Worm (Caenorhabditis elegans) whole organism, L1 larva: ENCODE data around the gene ZK637.14.

Experiments used
- C04F5.9 ChIP-seq: sonication (generic microtip); optimal IDR thresholded peaks from 2 replicates; lab custom pipeline; 2016; ENCODE audit warnings: missing genetic modification characterization, missing compliant biosample characterization
- C16A3.4 ChIP-seq: fragments of 150-350 bp; optimal IDR thresholded peaks from 2 replicates; lab custom pipeline; 2014; ENCODE audit warnings: missing biosample characterization, missing genetic modification characterization
- F16B12.6 ChIP-seq: fragments of 150-350 bp; optimal IDR thresholded peaks from 2 replicates; lab custom pipeline; 2014; ENCODE audit warnings: missing biosample characterization, missing genetic modification characterization
- Y116A8C.19 ChIP-seq: sonication (generic microtip); optimal IDR thresholded peaks from 2 replicates; lab custom pipeline; 2016; ENCODE audit warnings: missing compliant biosample characterization, missing genetic modification characterization, borderline replicate concordance
- aha-1 ChIP-seq: fragments of 150-350 bp; optimal IDR thresholded peaks from 2 replicates; lab custom pipeline; 2014; ENCODE audit warnings: missing biosample characterization, missing genetic modification characterization
- alr-1 ChIP-seq: fragments of 200-800 bp; sonication (Bioruptor generic); optimal IDR thresholded peaks from 2 replicates; lab custom pipeline; 2018; ENCODE audit warnings: borderline replicate concordance, mild to moderate bottlenecking, missing genetic modification characterization, missing compliant biosample characterization
- ceh-8 ChIP-seq: fragments of 200-800 bp; sonication (Bioruptor generic); optimal IDR thresholded peaks from 2 replicates; lab custom pipeline; 2018; ENCODE audit warnings: mild to moderate bottlenecking, missing genetic modification characterization, moderate library complexity, missing compliant biosample characterization
- ceh-82 ChIP-seq, 3 experiments: fragments of 150-350 bp in 1 of 3; sonication (generic microtip) in 2 of 3; optimal IDR thresholded peaks; 2 replicates each; lab custom pipeline; 2014 to 2017; ENCODE audit warnings: missing biosample characterization in 3 of 3, missing genetic modification characterization in 3 of 3
- ceh-88 ChIP-seq: fragments of 200-800 bp; sonication (Bioruptor generic); IDR thresholded peaks from 2 replicates; pipeline ENCODE4 v1.3.6; 2022; ENCODE audit warnings: missing genetic modification characterization, missing compliant biosample characterization
- dpl-1 ChIP-seq, 3 experiments: fragments of 150-350 bp in 2 of 3; sonication (generic microtip) in 1 of 3; optimal IDR thresholded peaks; 2 replicates each; lab custom pipeline; 2014 to 2017; ENCODE audit warnings: missing biosample characterization in 3 of 3, missing genetic modification characterization in 3 of 3, missing genetic modification reagents in 3 of 3
- dsc-1 ChIP-seq: sonication (generic microtip); optimal IDR thresholded peaks from 2 replicates; lab custom pipeline; 2016; ENCODE audit warnings: mild to moderate bottlenecking, missing genetic modification characterization, missing compliant biosample characterization
- efl-1 ChIP-seq, 4 experiments: fragments of 150-350 bp; optimal IDR thresholded peaks in 3 of 4; peaks in 1 of 4; 1 replicate in 1 of 4; 2 replicates in 3 of 4; lab custom pipeline; 2014; ENCODE audit warnings: missing biosample characterization in 2 of 4, missing genetic modification characterization in 2 of 4, missing genetic modification reagents in 2 of 4
- egl-13 ChIP-seq: sonication (generic microtip); optimal IDR thresholded peaks from 2 replicates; lab custom pipeline; 2016; ENCODE audit warnings: missing genotype, missing genetic modification reagents, missing genetic modification characterization, missing compliant biosample characterization
- elt-3 ChIP-seq, 6 experiments: fragments of 150-350 bp in 1 of 6; sonication (generic microtip); optimal IDR thresholded peaks; 2 replicates each; lab custom pipeline; 2017 to 2018; ENCODE audit warnings: missing biosample characterization in 6 of 6, missing genetic modification characterization in 6 of 6, inconsistent platforms in 1 of 6
- ets-5 ChIP-seq: fragments of 200-800 bp; sonication (Bioruptor generic); IDR thresholded peaks from 2 replicates; pipeline ENCODE4 v1.3.6; 2022; ENCODE audit warnings: missing genetic modification characterization, missing compliant biosample characterization
- fkh-4 ChIP-seq: sonication (generic microtip); optimal IDR thresholded peaks from 2 replicates; lab custom pipeline; 2016; ENCODE audit warnings: missing compliant biosample characterization, missing genetic modification characterization, borderline replicate concordance
- fkh-8 ChIP-seq: sonication (generic microtip); optimal IDR thresholded peaks from 2 replicates; lab custom pipeline; 2016; ENCODE audit warnings: mild to moderate bottlenecking, missing genetic modification characterization, missing compliant biosample characterization
- fos-1 ChIP-seq: fragments of 150-350 bp; optimal IDR thresholded peaks from 2 replicates; lab custom pipeline; 2014; ENCODE audit warnings: missing biosample characterization, missing genetic modification characterization
- hlh-4 ChIP-seq: sonication (generic microtip); optimal IDR thresholded peaks from 2 replicates; lab custom pipeline; 2016; ENCODE audit warnings: mild to moderate bottlenecking, missing genetic modification characterization, missing compliant biosample characterization
- irx-1 ChIP-seq: sonication (generic microtip); optimal IDR thresholded peaks from 2 replicates; lab custom pipeline; 2016; ENCODE audit warnings: missing genetic modification characterization, missing compliant biosample characterization
- isw-1 ChIP-seq: fragments of 200-800 bp; sonication (Bioruptor generic); IDR thresholded peaks from 2 replicates; pipeline ENCODE4 v1.3.6; 2022; ENCODE audit warnings: missing genetic modification characterization, missing compliant biosample characterization
- jun-1 ChIP-seq: fragments of 150-350 bp; optimal IDR thresholded peaks from 2 replicates; lab custom pipeline; 2014; ENCODE audit warnings: missing biosample characterization, missing genetic modification reagents, missing genetic modification characterization
- lin-13 ChIP-seq: fragments of 150-350 bp; optimal IDR thresholded peaks from 2 replicates; lab custom pipeline; 2014; ENCODE audit warnings: missing biosample characterization, missing genetic modification reagents, missing genetic modification characterization
- lin-14 ChIP-seq: fragments of 200-800 bp; sonication (Bioruptor generic); optimal IDR thresholded peaks from 2 replicates; lab custom pipeline; 2018; ENCODE audit warnings: mild to moderate bottlenecking, missing genetic modification characterization, moderate library complexity, missing compliant biosample characterization
- lin-35 ChIP-seq, 2 experiments: fragments of 150-350 bp; optimal IDR thresholded peaks; 2 replicates each; lab custom pipeline; 2014; ENCODE audit warnings: missing biosample characterization in 2 of 2, missing genetic modification characterization in 2 of 2, missing genetic modification reagents in 2 of 2
- lir-3 ChIP-seq: sonication (generic microtip); optimal IDR thresholded peaks from 2 replicates; lab custom pipeline; 2016; ENCODE audit warnings: mild to moderate bottlenecking, missing genetic modification characterization, moderate library complexity, missing compliant biosample characterization; ENCODE audit not compliant: poor library complexity
- lsy-2 ChIP-seq, 2 experiments: fragments of 150-350 bp; optimal IDR thresholded peaks; 2 replicates each; lab custom pipeline; 2014; ENCODE audit warnings: missing biosample characterization in 2 of 2, missing genetic modification characterization in 2 of 2
- mef-2 ChIP-seq: fragments of 150-350 bp; optimal IDR thresholded peaks from 2 replicates; lab custom pipeline; 2014; ENCODE audit warnings: missing biosample characterization, missing genetic modification characterization
- mep-1 ChIP-seq: fragments of 150-350 bp; optimal IDR thresholded peaks from 2 replicates; lab custom pipeline; 2014; ENCODE audit warnings: missing biosample characterization, missing genetic modification characterization
- nhr-12 ChIP-seq: sonication (generic microtip); optimal IDR thresholded peaks from 2 replicates; lab custom pipeline; 2017; ENCODE audit warnings: missing biosample characterization, missing genetic modification characterization
- nhr-19 ChIP-seq: fragments of 200-800 bp; sonication (Bioruptor generic); conservative IDR thresholded peaks from 2 replicates; pipeline ENCODE4 v1.3.6; 2022; ENCODE audit warnings: missing genetic modification characterization, missing compliant biosample characterization
- nhr-20 ChIP-seq: sonication (generic microtip); optimal IDR thresholded peaks from 2 replicates; lab custom pipeline; 2016; ENCODE audit warnings: mild to moderate bottlenecking, missing genetic modification characterization, missing compliant biosample characterization
- nhr-47 ChIP-seq: sonication (generic microtip); optimal IDR thresholded peaks from 2 replicates; lab custom pipeline; 2016; ENCODE audit warnings: mild to moderate bottlenecking, missing genetic modification characterization, moderate library complexity, missing compliant biosample characterization
- nhr-71 ChIP-seq: sonication (generic microtip); optimal IDR thresholded peaks from 2 replicates; lab custom pipeline; 2016; ENCODE audit warnings: mild to moderate bottlenecking, missing genetic modification characterization, moderate library complexity, missing compliant biosample characterization
- nhr-76 ChIP-seq: sonication (generic microtip); optimal IDR thresholded peaks from 2 replicates; lab custom pipeline; 2017; ENCODE audit warnings: missing biosample characterization, missing genetic modification characterization
- nhr-77 ChIP-seq: fragments of 150-350 bp; optimal IDR thresholded peaks from 2 replicates; lab custom pipeline; 2014; ENCODE audit warnings: missing biosample characterization, missing genetic modification characterization
- nhr-85 ChIP-seq: sonication (generic microtip); peaks from one replicate; lab custom pipeline; 2016; ENCODE audit warnings: missing genetic modification characterization, inconsistent platforms, missing compliant biosample characterization
- nhr-90 ChIP-seq: sonication (generic microtip); optimal IDR thresholded peaks from 2 replicates; lab custom pipeline; 2016; ENCODE audit warnings: mild to moderate bottlenecking, missing genetic modification characterization, missing compliant biosample characterization; ENCODE audit not compliant: poor library complexity
- pax-3 ChIP-seq: fragments of 200-800 bp; sonication (Bioruptor generic); optimal IDR thresholded peaks from 2 replicates; lab custom pipeline; 2018; ENCODE audit warnings: mild to moderate bottlenecking, missing genetic modification characterization, moderate library complexity, missing compliant biosample characterization
- skn-1 ChIP-seq: fragments of 150-350 bp; optimal IDR thresholded peaks from 2 replicates; lab custom pipeline; 2014; ENCODE audit warnings: missing biosample characterization, missing genetic modification characterization
- snpc-4 ChIP-seq: fragments of 150-350 bp; optimal IDR thresholded peaks from 2 replicates; lab custom pipeline; 2014; ENCODE audit warnings: missing biosample characterization, missing genetic modification characterization
- snu-23 ChIP-seq: sonication (generic microtip); optimal IDR thresholded peaks from 2 replicates; lab custom pipeline; 2016; ENCODE audit warnings: missing genetic modification characterization, missing compliant biosample characterization
- sptf-1 ChIP-seq: fragments of 150-350 bp; optimal IDR thresholded peaks from 2 replicates; lab custom pipeline; 2014; ENCODE audit warnings: missing biosample characterization, missing genetic modification characterization
- swsn-7 ChIP-seq: sonication (generic microtip); optimal IDR thresholded peaks from 2 replicates; lab custom pipeline; 2016; ENCODE audit warnings: missing genetic modification characterization, missing compliant biosample characterization
- tbx-2 ChIP-seq: sonication (generic microtip); optimal IDR thresholded peaks from 2 replicates; lab custom pipeline; 2016; ENCODE audit warnings: missing genetic modification characterization, missing compliant biosample characterization
- tlp-1 ChIP-seq: fragments of 150-350 bp; optimal IDR thresholded peaks from 2 replicates; lab custom pipeline; 2014; ENCODE audit warnings: missing biosample characterization, missing genetic modification characterization
- unc-30 ChIP-seq: sonication (generic microtip); optimal IDR thresholded peaks from 2 replicates; lab custom pipeline; 2017; ENCODE audit warnings: missing biosample characterization, missing genetic modification characterization
- unc-86 ChIP-seq: sonication (generic microtip); optimal IDR thresholded peaks from 2 replicates; lab custom pipeline; 2016; ENCODE audit warnings: missing genetic modification characterization, missing compliant biosample characterization
- unc-98 ChIP-seq: fragments of 200-800 bp; sonication (Bioruptor generic); IDR thresholded peaks from 2 replicates; pipeline ENCODE4 v1.3.6; 2022; ENCODE audit warnings: missing genetic modification characterization, missing compliant biosample characterization
- xbp-1 ChIP-seq: sonication (generic microtip); optimal IDR thresholded peaks from 2 replicates; lab custom pipeline; 2016; ENCODE audit warnings: missing genetic modification characterization, missing compliant biosample characterization
- zag-1 ChIP-seq: fragments of 150-350 bp; optimal IDR thresholded peaks from 2 replicates; lab custom pipeline; 2014; ENCODE audit warnings: missing biosample characterization, missing genetic modification characterization
- ztf-11 ChIP-seq, 2 experiments: sonication (generic microtip); optimal IDR thresholded peaks; 2 replicates each; lab custom pipeline; 2016 to 2017; ENCODE audit warnings: missing genetic modification characterization in 2 of 2, missing biosample characterization in 1 of 2, missing compliant biosample characterization in 1 of 2

Gene ZK637.14

DNA sequence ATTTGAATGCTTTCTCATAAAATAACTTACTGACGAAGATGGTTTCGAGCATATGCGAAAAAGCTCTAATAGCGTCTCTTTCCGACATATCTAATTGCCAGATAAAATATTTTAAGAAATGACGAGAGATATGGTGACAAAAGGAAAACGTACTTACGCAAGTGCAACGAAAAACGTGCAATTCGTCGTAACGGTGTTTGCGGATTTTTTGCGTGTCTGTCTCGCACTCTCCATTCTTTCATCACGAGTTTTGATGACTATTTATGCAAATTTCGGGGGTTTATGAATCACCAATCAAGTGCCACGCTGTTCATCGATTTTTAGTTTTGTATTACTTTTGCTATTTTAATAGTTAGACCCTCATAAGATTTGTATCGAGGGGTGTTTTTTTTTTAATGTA, at the start of gene ZK637.14:
TSS of gene ZK637.14 (minus strand) at position 201 of the 400 bp plus-strand sequence.
- TF ChIP-seq jun-1 (peak; percentile 48), snpc-4 (tag; lab: Kevin White, UChicago) (no peak), nhr-47 (tag; lab: Kevin White, UChicago) (peak; percentile 56), nhr-19 (GFP tag; lab: Robert Waterston, UW) (peak; percentile 51), lsy-2 (tag; optimal IDR thresholded peaks at IDR 0.05; lab: Kevin White, UChicago) (peak; percentile 69 to 73), ceh-82 (tag; optimal IDR thresholded peaks at IDR 0.05; lab: Kevin White, UChicago) (peak in 1 of 3 experiments; percentile 52), lin-35 (GFP tag; optimal IDR thresholded peaks at IDR 0.05; lab: Kevin White, UChicago) (peak; percentile 61 to 74), nhr-71 (tag; lab: Kevin White, UChicago) (peak; percentile 67), xbp-1 (tag; lab: Kevin White, UChicago) (peak; percentile 33), mep-1 (peak; percentile 87), dpl-1 (GFP tag; optimal IDR thresholded peaks at IDR 0.05; lab: Kevin White, UChicago) (peak; percentile 60 to 69 (median 60)), zag-1 (tag; lab: Kevin White, UChicago) (no peak), unc-86 (tag; lab: Kevin White, UChicago) (peak; percentile 32), swsn-7 (tag; lab: Kevin White, UChicago) (peak; percentile 55), ceh-8 (GFP tag; lab: Kevin White, UChicago) (peak; percentile 3), efl-1 (optimal IDR thresholded peaks at IDR 0.05; lab: Kevin White, UChicago) (peak; percentile 62 to 63), efl-1 (GFP tag; optimal IDR thresholded peaks at IDR 0.05 in 1 of 2; lab: Kevin White, UChicago) (peak; percentile 66 to 96), C16A3.4 (tag; lab: Kevin White, UChicago) (peak; percentile 38), ets-5 (GFP tag; lab: Robert Waterston, UW) (no peak), ceh-88 (GFP tag; lab: Robert Waterston, UW) (no peak), nhr-77 (tag; lab: Kevin White, UChicago) (no peak), tlp-1 (tag; lab: Kevin White, UChicago) (no peak), alr-1 (tag; lab: Kevin White, UChicago) (no peak), sptf-1 (tag; lab: Kevin White, UChicago) (no peak), dsc-1 (peak; percentile 38), isw-1 (GFP tag; lab: Robert Waterston, UW) (peak; percentile 26), snu-23 (GFP tag; lab: Kevin White, UChicago) (peak; percentile 76), lir-3 (peak; percentile 39), irx-1 (peak; percentile 1), mef-2 (tag; lab: Kevin White, UChicago) (no peak), skn-1 (tag; lab: Kevin White, UChicago) (peak; percentile 89), nhr-85 (no peak), nhr-90 (tag; lab: Kevin White, UChicago) (peak; percentile 1), fkh-8 (peak; percentile 60), elt-3 (tag; optimal IDR thresholded peaks at IDR 0.05; lab: Kevin White, UChicago) (peak in 1 of 6 experiments; percentile 6), C04F5.9 (tag; lab: Kevin White, UChicago) (peak; percentile 41), pax-3 (tag; lab: Kevin White, UChicago) (peak; percentile 4), fos-1 (tag; lab: Kevin White, UChicago) (peak; percentile 25), tbx-2 (tag; lab: Kevin White, UChicago) (peak; percentile 20), aha-1 (no peak), nhr-20 (tag; lab: Kevin White, UChicago) (peak; percentile 55), F16B12.6 (tag; lab: Kevin White, UChicago) (peak; percentile 91), egl-13 (peak; percentile 30)

DNA sequence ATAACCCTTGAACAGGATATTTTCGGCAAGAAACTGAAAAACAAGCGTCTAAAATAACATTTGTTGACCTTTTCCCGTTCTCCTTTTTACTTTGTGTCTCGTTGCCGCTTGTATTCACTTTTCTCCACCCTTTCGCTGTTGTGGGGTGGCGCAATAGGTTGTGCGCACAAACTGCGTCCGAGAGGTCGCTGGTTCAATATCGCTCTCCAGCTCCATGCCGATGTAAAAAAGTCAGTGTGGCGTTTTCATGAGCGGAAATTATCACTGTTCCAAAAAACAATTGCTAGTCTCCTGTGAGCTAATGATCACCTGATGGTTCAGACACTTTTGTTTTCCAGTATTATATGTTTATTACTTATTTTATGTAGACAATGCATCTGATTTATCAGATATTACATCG, 48.6 kb upstream of the ZK637.14 start:
- TF ChIP-seq skn-1 (tag; lab: Kevin White, UChicago): peak; percentile 72
- TF ChIP-seq fkh-4: no peak
- TF ChIP-seq lin-14 (GFP tag; lab: Kevin White, UChicago): peak; percentile 77
- TF ChIP-seq Y116A8C.19: no peak
- TF ChIP-seq hlh-4 (tag; lab: Kevin White, UChicago): no peak
- TF ChIP-seq jun-1: peak; percentile 36
- peak; percentile 83 for TF ChIP-seq mep-1
- TF ChIP-seq efl-1 (optimal IDR thresholded peaks at IDR 0.05; lab: Kevin White, UChicago): peak; percentile 55 to 71
- peak; percentile 47 to 97 for TF ChIP-seq efl-1 (GFP tag; optimal IDR thresholded peaks at IDR 0.05 in 1 of 2; lab: Kevin White, UChicago)
- TF ChIP-seq lin-13 (GFP tag; lab: Kevin White, UChicago): peak; percentile 76
- peak in 1 of 2 experiments; percentile 41 for TF ChIP-seq ztf-11 (tag; optimal IDR thresholded peaks at IDR 0.05; lab: Kevin White, UChicago)
- no peak for TF ChIP-seq nhr-76 (tag; lab: Kevin White, UChicago)
- no peak for TF ChIP-seq nhr-12 (tag; lab: Kevin White, UChicago)
- peak; percentile 57 for TF ChIP-seq egl-13
- peak; percentile 7 for TF ChIP-seq nhr-85
- TF ChIP-seq unc-98 (GFP tag; lab: Robert Waterston, UW): no peak
- TF ChIP-seq ceh-82 (tag; optimal IDR thresholded peaks at IDR 0.05; lab: Kevin White, UChicago): peak; percentile 27 to 74 (median 58)
- TF ChIP-seq unc-30 (tag; lab: Kevin White, UChicago): no peak
- TF ChIP-seq tlp-1 (tag; lab: Kevin White, UChicago): no peak
